Fruit fly (Drosophila melanogaster): ENCODE measurements around the gene Pten.

Gene Pten

DNA sequence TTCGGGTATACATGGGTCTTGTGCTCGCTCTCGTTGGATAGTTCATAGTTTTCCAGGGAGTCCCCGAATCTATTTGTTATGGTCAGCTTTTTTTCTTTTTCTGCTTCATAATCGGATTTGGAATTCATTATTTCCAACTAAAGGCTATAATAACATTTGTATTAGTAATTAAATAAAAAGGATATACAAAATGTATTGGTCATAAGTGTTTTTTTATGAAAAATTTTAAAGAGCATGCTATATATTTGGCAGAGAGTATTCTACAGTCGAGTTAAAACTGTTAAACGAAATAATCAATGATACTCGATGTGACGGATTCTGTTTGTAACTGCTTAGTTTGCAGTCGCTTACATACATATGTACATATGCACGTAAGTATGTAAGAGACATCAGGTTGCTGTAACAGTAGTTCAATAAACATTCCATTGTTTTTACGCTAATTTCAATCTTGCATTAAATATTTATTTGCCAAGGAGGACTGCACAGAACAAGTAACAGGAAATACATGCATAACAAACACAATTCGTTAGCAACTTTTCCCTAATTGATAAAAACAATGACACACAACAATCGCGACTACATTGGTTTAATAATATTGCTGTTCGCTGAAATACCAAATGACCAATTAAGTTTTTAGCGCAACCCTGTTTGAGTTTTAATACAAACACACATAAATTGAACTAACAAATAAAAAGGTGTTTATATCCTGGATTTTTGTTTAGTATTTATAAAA, 38.4 kb upstream of the Pten start (continued):
- no peak for TF ChIP-seq Sox100B (GFP tag; optimal IDR thresholded peaks at IDR 0.05)
- peak in 1 of 2 experiments; percentile 42 for TF ChIP-seq Hr51 (GFP tag; optimal IDR thresholded peaks at IDR 0.05)
- no peak for TF ChIP-seq crp (GFP tag; optimal IDR thresholded peaks at IDR 0.05)
- peak; percentile 39 for TF ChIP-seq Med (GFP tag)
- TF ChIP-seq CG10543 (GFP tag; optimal IDR thresholded peaks at IDR 0.05) = no peak
- no peak for TF ChIP-seq slp2 (GFP tag; optimal IDR thresholded peaks at IDR 0.05)
- TF ChIP-seq Meics (GFP tag; optimal IDR thresholded peaks at IDR 0.05) = peak; percentile 3
- no peak for TF ChIP-seq Gug (GFP tag; IDR thresholded peaks at IDR 0.05)
- no peak for TF ChIP-seq Fer3 (tag; optimal IDR thresholded peaks at IDR 0.05)
- TF ChIP-seq so (GFP tag; IDR thresholded peaks at IDR 0.05) = no peak
- TF ChIP-seq odd (GFP tag; optimal IDR thresholded peaks at IDR 0.05) = no peak
- TF ChIP-seq lov (optimal IDR thresholded peaks at IDR 0.05) = no peak
- TF ChIP-seq lov (GFP tag; IDR thresholded peaks at IDR 0.05) = no peak
- no peak for TF ChIP-seq CG2129 (GFP tag; IDR thresholded peaks at IDR 0.05; ENCODE audit: partially characterized antibody)
- TF ChIP-seq CG2712 (tag; optimal IDR thresholded peaks at IDR 0.05) = peak; percentile 28
- TF ChIP-seq BtbVII (GFP tag; optimal IDR thresholded peaks at IDR 0.05) = no peak
- TF ChIP-seq CG8478 (optimal IDR thresholded peaks at IDR 0.05) = no peak
- no peak for TF ChIP-seq ems (GFP tag; optimal IDR thresholded peaks at IDR 0.05)
- TF ChIP-seq CG3407 (GFP tag; optimal IDR thresholded peaks at IDR 0.05) = no peak
- TF ChIP-seq CG13894 (tag; optimal IDR thresholded peaks at IDR 0.05) = no peak
- no peak for TF ChIP-seq kah (GFP tag; optimal IDR thresholded peaks at IDR 0.05)
- no peak for TF ChIP-seq CG17186 (GFP tag; optimal IDR thresholded peaks at IDR 0.05)
- TF ChIP-seq CG1233 (GFP tag; optimal IDR thresholded peaks at IDR 0.05) = no peak
- TF ChIP-seq wor (GFP tag; IDR thresholded peaks at IDR 0.05) = no peak
- no peak for TF ChIP-seq jumu (GFP tag; optimal IDR thresholded peaks at IDR 0.05)
- TF ChIP-seq gcm2 (GFP tag; optimal IDR thresholded peaks at IDR 0.05) = no peak
- TF ChIP-seq dan (GFP tag; IDR thresholded peaks at IDR 0.05) = no peak
- no peak for TF ChIP-seq h (optimal IDR thresholded peaks at IDR 0.05)
- no peak for TF ChIP-seq ERR (GFP tag; optimal IDR thresholded peaks at IDR 0.05)
- no peak for TF ChIP-seq da (GFP tag; optimal IDR thresholded peaks at IDR 0.05)
- TF ChIP-seq CG14667 (GFP tag; IDR thresholded peaks at IDR 0.05) = no peak
- TF ChIP-seq gsb-n (tag; optimal IDR thresholded peaks at IDR 0.05) = no peak
- TF ChIP-seq NFAT (GFP tag; IDR thresholded peaks at IDR 0.05) = no peak
- no peak for TF ChIP-seq B-H2 (GFP tag; optimal IDR thresholded peaks at IDR 0.05)
- peak in 1 of 2 experiments; percentile 25 for TF ChIP-seq bsh (GFP tag; optimal IDR thresholded peaks at IDR 0.05)
- TF ChIP-seq wdn (GFP tag; IDR thresholded peaks at IDR 0.05) = no peak
- no peak for TF ChIP-seq Ptx1 (GFP tag; IDR thresholded peaks at IDR 0.05)
- TF ChIP-seq CG16779 (GFP tag; IDR thresholded peaks at IDR 0.05) = no peak
- no peak for TF ChIP-seq MTF-1 (GFP tag; optimal IDR thresholded peaks at IDR 0.05; ENCODE audit: borderline replicate concordance)
- no peak for TF ChIP-seq ssp (GFP tag; IDR thresholded peaks at IDR 0.05)
- no peak for TF ChIP-seq CG9876 (GFP tag; optimal IDR thresholded peaks at IDR 0.05)
- no peak for TF ChIP-seq Camta (GFP tag; optimal IDR thresholded peaks at IDR 0.05)
- TF ChIP-seq unc-4 (GFP tag; IDR thresholded peaks at IDR 0.05; ENCODE audit: partially characterized antibody) = no peak
- TF ChIP-seq Dbx (GFP tag; IDR thresholded peaks at IDR 0.05) = no peak
- no peak for TF ChIP-seq Gsc (GFP tag; IDR thresholded peaks at IDR 0.05)
- TF ChIP-seq fru (optimal IDR thresholded peaks at IDR 0.05) = no peak
- TF ChIP-seq scrt (GFP tag; optimal IDR thresholded peaks at IDR 0.05) = no peak
- TF ChIP-seq onecut (GFP tag; IDR thresholded peaks at IDR 0.05) = peak; percentile 62
- no peak for TF ChIP-seq CG33213 (GFP tag; optimal IDR thresholded peaks at IDR 0.05)
- TF ChIP-seq crol (GFP tag; IDR thresholded peaks at IDR 0.05) = no peak
- TF ChIP-seq NK7.1 (GFP tag; optimal IDR thresholded peaks at IDR 0.05) = no peak
- TF ChIP-seq mirr (GFP tag; optimal IDR thresholded peaks at IDR 0.05) = no peak
